Fruit fly (Drosophila melanogaster) whole organism, prepupa: ENCODE results near the gene CG15145.

Source experiments
- CG6854 ChIP-seq: fragments of 200-800 bp; sonication (Bioruptor generic); optimal IDR thresholded peaks from 2 replicates; lab custom pipeline; 2017; ENCODE audit warnings: missing biosample characterization, mild to moderate bottlenecking, missing genetic modification characterization
- CG8632 ChIP-seq: fragments of 200-800 bp; sonication (Bioruptor generic); optimal IDR thresholded peaks from 3 replicates; lab custom pipeline; 2016; ENCODE audit warnings: missing biosample characterization, missing genetic modification characterization
- Gug ChIP-seq: fragments of 200-800 bp; sonication (Bioruptor generic); IDR thresholded peaks from 2 replicates; pipeline ENCODE4 v1.3.6; 2022; ENCODE audit warnings: missing biosample characterization, missing genetic modification characterization
- Hr38 ChIP-seq: sonication (Bioruptor generic); optimal IDR thresholded peaks from 2 replicates; lab custom pipeline; 2016; ENCODE audit warnings: missing biosample characterization, missing genetic modification characterization
- Hr39 ChIP-seq: fragments of 200-800 bp; sonication (Bioruptor generic); optimal IDR thresholded peaks from 2 replicates; lab custom pipeline; 2016; ENCODE audit warnings: missing biosample characterization, missing genetic modification characterization
- OdsH ChIP-seq: fragments of 200-800 bp; sonication (Bioruptor generic); optimal IDR thresholded peaks from 3 replicates; lab custom pipeline; 2016; ENCODE audit warnings: missing biosample characterization, missing genetic modification characterization
- Smox ChIP-seq: fragments of 200-800 bp; sonication (Bioruptor generic); optimal IDR thresholded peaks from 3 replicates; lab custom pipeline; 2016; ENCODE audit warnings: missing biosample characterization, missing genetic modification characterization
- Sox15 ChIP-seq: fragments of 200-800 bp; sonication (Bioruptor generic); optimal IDR thresholded peaks from 3 replicates; lab custom pipeline; 2016; ENCODE audit warnings: missing biosample characterization, missing genetic modification characterization
- dsx ChIP-seq: fragments of 200-800 bp; optimal IDR thresholded peaks from 3 replicates; lab custom pipeline; 2019; ENCODE audit warnings: missing biosample characterization, mild to moderate bottlenecking, missing genetic modification characterization, moderate library complexity; ENCODE audit not compliant: poor library complexity, severe bottlenecking
- fd85E ChIP-seq: fragments of 200-800 bp; sonication (Bioruptor generic); optimal IDR thresholded peaks from 3 replicates; lab custom pipeline; 2016; ENCODE audit warnings: missing biosample characterization, missing genetic modification characterization
- net ChIP-seq: fragments of 200-800 bp; sonication (Bioruptor generic); optimal IDR thresholded peaks from 3 replicates; lab custom pipeline; 2016; ENCODE audit warnings: missing biosample characterization, missing genetic modification characterization

DNA sequence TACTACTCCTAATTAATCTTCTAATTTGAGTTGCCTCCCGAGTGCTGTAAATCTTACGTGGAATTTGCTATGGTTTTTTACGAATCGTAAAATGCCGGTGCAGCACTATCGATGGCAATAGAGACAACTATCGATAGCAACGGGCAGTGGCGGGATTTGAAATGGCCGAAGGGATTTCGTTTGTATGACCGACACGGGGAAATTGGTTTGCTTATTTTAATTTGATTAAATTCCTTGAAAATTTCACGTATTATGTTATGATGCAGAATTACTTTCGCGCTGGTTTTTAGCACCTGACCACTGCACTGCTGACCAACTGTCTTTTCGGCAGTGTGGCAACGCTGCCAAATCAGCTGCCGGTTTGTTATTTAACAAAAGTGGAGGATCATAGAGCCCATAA is 47.9 kb downstream of the CG15145 start, which contains the start of the genes GCS2beta and CG5131:
- peak; percentile 53 for TF ChIP-seq CG6854 (GFP tag; lab: Kevin White, UChicago)
- peak; percentile 61 for TF ChIP-seq fd85E
- peak; percentile 97 for TF ChIP-seq Hr39 (GFP tag; lab: Kevin White, UChicago)
- peak; percentile 92 for TF ChIP-seq net (GFP tag; lab: Kevin White, UChicago)
- TF ChIP-seq Hr38 (GFP tag; lab: Kevin White, UChicago), result peak; percentile 94
- peak; percentile 82 for TF ChIP-seq CG8632 (GFP tag; lab: Kevin White, UChicago)
- peak; percentile 61 for TF ChIP-seq dsx
- TF ChIP-seq Gug (GFP tag; lab: Robert Waterston, UW), result peak; percentile 91
- TF ChIP-seq Smox (GFP tag; lab: Kevin White, UChicago), result peak; percentile 90
- TF ChIP-seq Sox15 (GFP tag; lab: Kevin White, UChicago), result peak; percentile 94
- TF ChIP-seq OdsH (GFP tag; lab: Kevin White, UChicago), result peak; percentile 95
